Fruit fly (Drosophila melanogaster): ENCODE data around the gene T48.

The T48 gene

DNA sequence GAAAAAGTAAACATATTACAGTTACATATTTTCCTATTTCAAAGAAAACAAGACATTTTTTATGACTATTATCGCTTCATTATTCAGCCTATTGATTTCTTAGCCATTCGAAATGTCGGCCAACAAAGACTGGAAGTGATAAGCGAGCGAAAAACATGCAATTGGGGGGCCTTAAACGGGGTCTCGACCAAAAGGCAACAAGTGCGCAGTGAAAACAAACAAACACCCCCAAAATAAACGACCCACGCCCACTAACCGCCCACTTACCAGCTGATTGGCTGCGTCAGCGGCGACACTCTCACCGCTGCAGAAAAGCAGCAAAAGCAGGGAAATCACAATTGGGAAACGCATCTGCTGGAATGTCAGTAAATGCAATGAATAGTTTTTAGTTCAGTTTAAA, 19.3 kb upstream of the T48 start:
- TF ChIP-seq rn (GFP tag; IDR thresholded peaks at IDR 0.05) (no peak), CG8301 (tag; optimal IDR thresholded peaks at IDR 0.05) (no peak), Pif1A (GFP tag; optimal IDR thresholded peaks at IDR 0.05) (no peak), D1 (tag; optimal IDR thresholded peaks at IDR 0.05) (no peak), Snoo (tag; optimal IDR thresholded peaks at IDR 0.05) (no peak), CG32121 (GFP tag; IDR thresholded peaks at IDR 0.05) (no peak), CG15710 (tag; optimal IDR thresholded peaks at IDR 0.05) (no peak), Pif1B (GFP tag; optimal IDR thresholded peaks at IDR 0.05) (no peak), CG17806 (tag; optimal IDR thresholded peaks at IDR 0.05) (no peak), CG10348 (GFP tag; IDR thresholded peaks at IDR 0.05) (no peak), Ets98B (GFP tag; IDR thresholded peaks at IDR 0.05) (no peak), EcR (GFP tag; optimal IDR thresholded peaks at IDR 0.05) (no peak), CG4496 (GFP tag; IDR thresholded peaks at IDR 0.05) (no peak), CG12605 (GFP tag; IDR thresholded peaks at IDR 0.05) (no peak), CG13204 (GFP tag; optimal IDR thresholded peaks at IDR 0.05) (no peak), CG8159 (tag; optimal IDR thresholded peaks at IDR 0.05) (no peak), CG34367 (tag; optimal IDR thresholded peaks at IDR 0.05) (no peak)

- TF ChIP-seq CG12605 (GFP tag; IDR thresholded peaks at IDR 0.05) (no peak), CG8301 (tag; optimal IDR thresholded peaks at IDR 0.05) (no peak), fd96Ca (GFP tag; IDR thresholded peaks at IDR 0.05) (no peak), rn (GFP tag; IDR thresholded peaks at IDR 0.05) (no peak), EcR (GFP tag; optimal IDR thresholded peaks at IDR 0.05) (no peak), Pif1B (GFP tag; optimal IDR thresholded peaks at IDR 0.05) (no peak), CG9948 (tag; optimal IDR thresholded peaks at IDR 0.05) (no peak), Pif1A (GFP tag; optimal IDR thresholded peaks at IDR 0.05) (no peak), CG34367 (tag; optimal IDR thresholded peaks at IDR 0.05) (no peak), CG14655 (GFP tag; optimal IDR thresholded peaks at IDR 0.05) (no peak), CG17806 (tag; optimal IDR thresholded peaks at IDR 0.05) (no peak), CG32121 (GFP tag; IDR thresholded peaks at IDR 0.05) (no peak), Snoo (tag; optimal IDR thresholded peaks at IDR 0.05) (no peak), CG15710 (tag; optimal IDR thresholded peaks at IDR 0.05) (no peak)
Observed at dm6 chr3R:26862848-26863448, 18.6 kb upstream of the T48 start, which contains the start of the genes Lerp and IntS12. Lerp (minus strand) TSS chr3R:26863130. IntS12 (plus strand) TSS chr3R:26863376.

dm6 chr3R:26866577-26867456, 14.7 kb upstream of the T48 start, which contains the start of the genes ball and His2Av:
ball (minus strand) TSS chr3R:26866807.
His2Av (plus strand) TSS chr3R:26866929.
- TF ChIP-seq CG17806 (tag; optimal IDR thresholded peaks at IDR 0.05): peak; percentile 42
- TF ChIP-seq CG34367 (tag; optimal IDR thresholded peaks at IDR 0.05): peak; percentile 43
- peak; percentile 14 for TF ChIP-seq gl (tag; optimal IDR thresholded peaks at IDR 0.05)
- peak; percentile 81 for TF ChIP-seq CG32121 (GFP tag; IDR thresholded peaks at IDR 0.05)
- peak; percentile 87 for TF ChIP-seq CG4496 (GFP tag; IDR thresholded peaks at IDR 0.05)
- TF ChIP-seq CG12605 (GFP tag; IDR thresholded peaks at IDR 0.05): peak; percentile 60; the same call in 1 of the 2 replicates
- TF ChIP-seq Ets98B (GFP tag; IDR thresholded peaks at IDR 0.05): peak; percentile 84
- TF ChIP-seq CG8301 (tag; optimal IDR thresholded peaks at IDR 0.05): peak; percentile 51
- TF ChIP-seq rn (GFP tag; IDR thresholded peaks at IDR 0.05): peak; percentile 60
- TF ChIP-seq CG8159 (tag; optimal IDR thresholded peaks at IDR 0.05): peak; percentile 53
- peak; percentile 77 for TF ChIP-seq Pif1A (GFP tag; optimal IDR thresholded peaks at IDR 0.05)
- TF ChIP-seq Snoo (tag; optimal IDR thresholded peaks at IDR 0.05): peak; percentile 49
- peak; percentile 31 for TF ChIP-seq CG9948 (tag; optimal IDR thresholded peaks at IDR 0.05)
- TF ChIP-seq Pif1B (GFP tag; optimal IDR thresholded peaks at IDR 0.05): no peak
- TF ChIP-seq CG10348 (GFP tag; IDR thresholded peaks at IDR 0.05): 0 out of 2 replicates have a peak, but pooled peaks have one; percentile 25
- TF ChIP-seq D1 (tag; optimal IDR thresholded peaks at IDR 0.05): no peak
- peak; percentile 13 for TF ChIP-seq EcR (GFP tag; optimal IDR thresholded peaks at IDR 0.05)
- TF ChIP-seq CG13204 (GFP tag; optimal IDR thresholded peaks at IDR 0.05): no peak
- TF ChIP-seq CG15710 (tag; optimal IDR thresholded peaks at IDR 0.05): peak; percentile 57
- peak; percentile 88 for TF ChIP-seq fd96Ca (GFP tag; IDR thresholded peaks at IDR 0.05)
- TF ChIP-seq CG14655 (GFP tag; optimal IDR thresholded peaks at IDR 0.05): no peak

dm6 chr3R:26867457-26868044, 14.0 kb upstream of the T48 start:
- TF ChIP-seq CG32121 (GFP tag; IDR thresholded peaks at IDR 0.05) (0 out of 2 replicates have a peak, but pooled peaks have one; percentile 31), gl (tag; optimal IDR thresholded peaks at IDR 0.05) (no peak), CG12605 (GFP tag; IDR thresholded peaks at IDR 0.05) (peak; percentile 47; the same call in 1 of the 2 replicates), CG4496 (GFP tag; IDR thresholded peaks at IDR 0.05) (0 out of 3 replicates have a peak, but pooled peaks have one; percentile 15), CG17806 (tag; optimal IDR thresholded peaks at IDR 0.05) (no peak), Ets98B (GFP tag; IDR thresholded peaks at IDR 0.05) (peak; percentile 45; the same call in 1 of the 2 replicates), fd96Ca (GFP tag; IDR thresholded peaks at IDR 0.05) (peak; percentile 35; the same call in 1 of the 3 replicates)

dm6 chr3R:26869431-26869830, 12.1 kb upstream of the T48 start:
- TF ChIP-seq CG15710 (tag; optimal IDR thresholded peaks at IDR 0.05) (no peak), CG17806 (tag; optimal IDR thresholded peaks at IDR 0.05) (no peak), CG13204 (GFP tag; optimal IDR thresholded peaks at IDR 0.05) (no peak), Snoo (tag; optimal IDR thresholded peaks at IDR 0.05) (no peak), CG12605 (GFP tag; IDR thresholded peaks at IDR 0.05) (no peak), CG32121 (GFP tag; IDR thresholded peaks at IDR 0.05) (no peak), CG8159 (tag; optimal IDR thresholded peaks at IDR 0.05) (no peak), gl (tag; optimal IDR thresholded peaks at IDR 0.05) (no peak), CG10348 (GFP tag; IDR thresholded peaks at IDR 0.05) (no peak), Pif1B (GFP tag; optimal IDR thresholded peaks at IDR 0.05) (no peak), rn (GFP tag; IDR thresholded peaks at IDR 0.05) (no peak), CG8301 (tag; optimal IDR thresholded peaks at IDR 0.05) (no peak), Pif1A (GFP tag; optimal IDR thresholded peaks at IDR 0.05) (no peak), CG9948 (tag; optimal IDR thresholded peaks at IDR 0.05) (no peak), CG4496 (GFP tag; IDR thresholded peaks at IDR 0.05) (no peak), fd96Ca (GFP tag; IDR thresholded peaks at IDR 0.05) (no peak), CG34367 (tag; optimal IDR thresholded peaks at IDR 0.05) (no peak), EcR (GFP tag; optimal IDR thresholded peaks at IDR 0.05) (no peak), Ets98B (GFP tag; IDR thresholded peaks at IDR 0.05) (no peak), CG14655 (GFP tag; optimal IDR thresholded peaks at IDR 0.05) (no peak)
